Worm (Caenorhabditis elegans) whole organism, midembryonic: ENCODE results near the gene mrps-28.

Experiments used
- T22C8.4 ChIP-seq: fragments of 200-800 bp; sonication (Bioruptor generic); IDR thresholded peaks from 2 replicates; pipeline ENCODE4 v1.3.6; 2022; ENCODE audit warnings: missing genetic modification characterization, missing compliant biosample characterization
- cog-1 ChIP-seq: sonication (generic microtip); optimal IDR thresholded peaks from 2 replicates; lab custom pipeline; 2016; ENCODE audit warnings: missing genetic modification characterization, missing compliant biosample characterization
- flt-1 ChIP-seq: fragments of 200-800 bp; sonication (Bioruptor generic); IDR thresholded peaks from 2 replicates; pipeline ENCODE4 v1.3.6; 2022; ENCODE audit warnings: missing genetic modification characterization, missing compliant biosample characterization
- klf-2 ChIP-seq: fragments of 200-800 bp; sonication (Bioruptor generic); conservative IDR thresholded peaks from 2 replicates; pipeline ENCODE4 v1.3.6; 2022; ENCODE audit warnings: missing genetic modification reagents, missing genetic modification characterization, missing compliant biosample characterization
- med-1 ChIP-seq: sonication (generic microtip); optimal IDR thresholded peaks from 2 replicates; lab custom pipeline; 2017; ENCODE audit warnings: missing genetic modification characterization, mild to moderate bottlenecking, missing compliant biosample characterization, antibody characterized with exemption, missing genetic modification reagents; ENCODE audit not compliant: insufficient read depth
- ref-1 ChIP-seq: fragments of 200-800 bp; sonication (Bioruptor generic); conservative IDR thresholded peaks from 2 replicates; pipeline ENCODE4 v1.3.6; 2022; ENCODE audit warnings: missing genetic modification reagents, missing genetic modification characterization, missing compliant biosample characterization
- tab-1 ChIP-seq: fragments of 200-800 bp; sonication (Bioruptor generic); IDR thresholded peaks from 2 replicates; pipeline ENCODE4 v1.3.6; 2022; ENCODE audit warnings: missing genetic modification characterization, missing compliant biosample characterization
- ztf-23 ChIP-seq: fragments of 200-800 bp; sonication (Bioruptor generic); IDR thresholded peaks from 2 replicates; pipeline ENCODE4 v1.3.6; 2022; ENCODE audit warnings: missing genetic modification reagents, missing genetic modification characterization, missing compliant biosample characterization
- ztf-29 ChIP-seq: fragments of 200-800 bp; sonication (Bioruptor generic); IDR thresholded peaks from 2 replicates; pipeline ENCODE4 v1.3.6; 2022; ENCODE audit warnings: missing genetic modification reagents, missing genetic modification characterization, missing compliant biosample characterization

Gene mrps-28

DNA sequence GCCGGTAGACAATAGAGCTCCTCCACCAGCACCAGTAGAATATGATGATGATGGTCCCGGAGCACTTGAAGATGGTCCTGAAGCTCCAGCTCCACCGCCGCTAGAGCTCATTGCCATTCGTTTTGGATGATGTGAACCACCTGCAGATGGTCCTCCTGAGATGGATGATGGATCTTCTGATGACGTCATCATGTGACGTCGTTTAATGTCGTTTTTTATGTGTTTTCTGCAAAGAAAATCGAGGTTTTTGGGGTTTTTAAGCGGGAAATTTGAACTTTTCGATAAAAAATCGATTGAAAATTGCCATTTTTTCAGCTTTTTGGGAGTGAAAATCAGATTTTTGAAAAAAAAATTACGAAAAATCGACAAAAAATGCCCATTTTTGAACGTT lies 7.8 kb upstream of the mrps-28 start:
- TF ChIP-seq med-1 (GFP tag; lab: Kevin White, UChicago) (no peak), T22C8.4 (GFP tag; lab: Robert Waterston, UW) (no peak), ref-1 (no peak), flt-1 (GFP tag; lab: Robert Waterston, UW) (no peak), ztf-29 (no peak), cog-1 (tag; lab: Kevin White, UChicago) (no peak), klf-2 (GFP tag; lab: Robert Waterston, UW) (no peak), ztf-23 (GFP tag; lab: Robert Waterston, UW) (no peak), tab-1 (GFP tag; lab: Robert Waterston, UW) (no peak)

DNA sequence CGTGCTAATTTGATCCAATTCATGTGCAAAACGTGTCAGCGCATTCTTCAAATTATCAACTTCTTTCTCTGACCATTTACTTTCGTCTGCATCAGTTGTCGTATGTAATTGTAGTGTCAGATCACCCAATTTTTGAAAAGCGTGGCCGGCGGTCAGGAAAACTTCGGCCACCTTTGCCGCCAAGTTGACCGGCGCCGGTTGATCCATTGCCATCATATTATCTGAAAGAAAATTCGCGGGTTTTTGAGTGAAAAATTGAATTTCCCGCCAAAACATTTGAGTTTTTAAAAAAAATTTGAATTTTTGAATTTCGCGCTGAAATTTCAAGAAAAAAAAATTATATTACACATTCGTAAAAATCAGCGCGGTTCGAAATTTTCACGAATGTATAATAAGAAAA lies 6.1 kb upstream of the mrps-28 start:
- no peak for TF ChIP-seq ref-1
- TF ChIP-seq T22C8.4 (GFP tag; lab: Robert Waterston, UW): no peak
- TF ChIP-seq tab-1 (GFP tag; lab: Robert Waterston, UW): no peak
- no peak for TF ChIP-seq ztf-29
- no peak for TF ChIP-seq cog-1 (tag; lab: Kevin White, UChicago)
- TF ChIP-seq klf-2 (GFP tag; lab: Robert Waterston, UW): no peak
- no peak for TF ChIP-seq ztf-23 (GFP tag; lab: Robert Waterston, UW)
- TF ChIP-seq flt-1 (GFP tag; lab: Robert Waterston, UW): no peak
- no peak for TF ChIP-seq med-1 (GFP tag; lab: Kevin White, UChicago)

DNA sequence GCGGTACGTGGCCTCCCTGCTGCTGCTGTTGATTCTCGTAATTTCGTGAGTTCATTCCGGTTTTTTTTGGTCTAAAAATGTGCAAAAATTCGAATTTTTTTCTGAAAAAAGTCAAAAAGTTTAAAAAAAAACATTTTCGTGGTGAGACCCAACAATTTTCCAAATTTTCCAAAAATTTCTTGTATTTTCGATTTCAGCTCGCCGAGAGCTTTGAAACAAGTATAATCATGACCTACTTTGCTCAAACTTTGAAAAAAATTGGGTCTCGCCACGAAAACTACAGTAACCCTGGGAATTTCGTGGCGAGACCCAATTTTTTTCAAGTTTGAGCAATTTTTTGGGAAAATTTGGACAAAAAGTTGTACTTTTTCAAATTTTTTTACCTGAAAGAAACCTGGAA lies 3.2 kb upstream of the mrps-28 start, which contains the start of gene Y43F8C.6:
TSS of gene Y43F8C.6 (minus strand) at position 101 of the 400 bp plus-strand sequence.
- TF ChIP-seq ztf-29 (no peak), cog-1 (tag; lab: Kevin White, UChicago) (no peak), med-1 (GFP tag; lab: Kevin White, UChicago) (no peak), ztf-23 (GFP tag; lab: Robert Waterston, UW) (no peak), flt-1 (GFP tag; lab: Robert Waterston, UW) (no peak), tab-1 (GFP tag; lab: Robert Waterston, UW) (no peak), ref-1 (no peak), klf-2 (GFP tag; lab: Robert Waterston, UW) (no peak), T22C8.4 (GFP tag; lab: Robert Waterston, UW) (no peak)

DNA sequence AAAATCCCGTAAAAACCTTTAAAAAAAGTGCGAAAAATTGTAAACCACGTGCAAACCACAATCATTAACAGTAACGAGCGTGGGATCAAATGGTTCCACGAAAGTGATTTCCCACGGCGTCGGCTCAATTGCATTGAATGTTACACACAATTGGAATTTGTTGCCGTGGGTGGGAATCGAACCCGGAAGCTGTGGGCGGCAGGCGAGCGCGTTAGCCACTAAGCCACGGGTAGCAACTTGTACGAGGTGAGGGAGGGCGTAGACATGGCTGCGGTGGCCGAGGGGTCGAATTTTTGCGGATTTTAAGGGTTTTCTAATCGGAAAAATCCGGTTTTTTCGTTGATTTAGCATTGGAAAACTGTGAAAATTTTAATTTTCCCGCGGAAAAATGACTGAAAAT lies 1.0 kb upstream of the mrps-28 start:
- TF ChIP-seq med-1 (GFP tag; lab: Kevin White, UChicago) (peak; percentile 94), ztf-29 (peak; percentile 98), ztf-23 (GFP tag; lab: Robert Waterston, UW) (peak; percentile 98), cog-1 (tag; lab: Kevin White, UChicago) (peak; percentile 100), tab-1 (GFP tag; lab: Robert Waterston, UW) (peak; percentile 99), klf-2 (GFP tag; lab: Robert Waterston, UW) (peak; percentile 97), T22C8.4 (GFP tag; lab: Robert Waterston, UW) (peak; percentile 97), flt-1 (GFP tag; lab: Robert Waterston, UW) (peak; percentile 99), ref-1 (peak; percentile 99)

DNA sequence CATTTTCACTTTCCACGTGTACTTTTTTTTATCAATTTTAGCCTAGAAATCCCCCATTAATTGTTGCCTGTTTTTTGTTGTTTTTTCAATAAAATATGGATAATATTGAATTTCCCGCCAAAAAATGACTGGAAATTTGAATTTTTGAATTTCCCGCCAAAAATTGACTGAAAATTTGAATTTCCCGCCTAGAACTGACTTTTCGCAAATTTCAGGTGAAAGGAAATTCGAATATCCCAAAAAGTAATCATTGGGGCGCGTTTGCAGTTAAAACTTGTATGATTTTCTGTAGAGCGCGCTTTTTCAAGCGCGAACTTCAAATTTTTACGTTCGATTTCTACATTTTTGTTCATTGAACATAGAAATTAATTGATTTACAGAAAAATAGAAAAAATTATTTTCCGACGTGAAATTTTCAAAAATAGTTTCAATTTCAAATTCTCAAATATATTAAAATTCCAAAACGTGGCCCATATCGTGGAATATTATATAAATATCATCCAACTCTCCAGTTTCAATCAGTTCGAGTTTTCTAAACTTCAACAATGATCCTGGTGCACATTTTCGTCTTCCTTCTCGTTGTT lies 1.6 kb downstream of the mrps-28 start, which contains the start of gene Y43F8C.9:
TSS of gene Y43F8C.9 (plus strand) at position 534 of the 584 bp plus-strand sequence.
- TF ChIP-seq med-1 (GFP tag; lab: Kevin White, UChicago) (no peak), ref-1 (no peak), ztf-29 (no peak), flt-1 (GFP tag; lab: Robert Waterston, UW) (no peak)

DNA sequence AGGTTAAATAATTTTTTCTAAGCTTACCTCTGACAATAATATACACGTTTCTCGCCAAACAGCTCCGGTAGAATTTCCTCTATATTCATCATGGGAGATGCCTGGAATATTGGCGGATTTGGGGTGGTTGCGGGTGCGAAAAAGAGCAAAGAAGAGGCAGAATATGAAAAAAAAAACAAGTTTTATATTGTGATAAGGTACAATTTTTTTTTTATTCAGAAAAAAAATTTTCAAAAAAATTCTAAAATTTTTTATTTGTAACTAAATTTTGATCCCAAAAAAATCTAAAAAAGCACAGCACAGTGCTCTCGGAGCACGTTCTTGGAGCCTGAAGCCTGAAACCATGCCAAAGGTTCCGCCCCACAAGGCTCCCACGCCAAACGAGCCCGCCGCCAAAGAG lies 11.1 kb downstream of the mrps-28 start, which contains the start of gene dmd-3:
TSS of gene dmd-3 (minus strand) at position 101 of the 400 bp plus-strand sequence.
- TF ChIP-seq ztf-29 (no peak), T22C8.4 (GFP tag; lab: Robert Waterston, UW) (no peak), tab-1 (GFP tag; lab: Robert Waterston, UW) (no peak), klf-2 (GFP tag; lab: Robert Waterston, UW) (no peak), cog-1 (tag; lab: Kevin White, UChicago) (no peak), ref-1 (no peak), med-1 (GFP tag; lab: Kevin White, UChicago) (no peak), flt-1 (GFP tag; lab: Robert Waterston, UW) (no peak)

DNA sequence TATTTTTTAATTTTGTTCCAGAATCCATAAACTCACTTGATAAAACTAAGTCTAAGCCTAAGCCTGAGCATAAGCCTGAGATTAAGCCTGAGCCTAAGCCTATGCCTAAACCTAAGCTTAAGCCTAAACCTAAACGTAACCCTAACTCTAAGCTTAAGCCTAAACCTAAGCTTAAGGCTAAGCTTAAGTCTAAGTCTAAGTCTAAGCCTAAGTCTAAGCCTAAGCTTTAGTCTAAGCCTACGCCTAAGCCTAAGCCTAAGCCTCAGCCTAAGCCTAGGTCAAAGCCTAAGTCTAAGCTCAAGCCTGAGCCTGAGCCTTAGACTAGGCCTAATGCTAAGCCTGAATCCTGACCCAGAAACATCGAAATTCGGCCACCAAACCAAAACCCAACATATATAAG lies 20.5 kb downstream of the mrps-28 start:
- TF ChIP-seq ztf-29: 0 out of 2 replicates have a peak, but pooled peaks have one; percentile 24
- TF ChIP-seq ref-1: no peak
- TF ChIP-seq cog-1 (tag; lab: Kevin White, UChicago): no peak
- no peak for TF ChIP-seq flt-1 (GFP tag; lab: Robert Waterston, UW)
- no peak for TF ChIP-seq klf-2 (GFP tag; lab: Robert Waterston, UW)
- TF ChIP-seq tab-1 (GFP tag; lab: Robert Waterston, UW): no peak
- no peak for TF ChIP-seq med-1 (GFP tag; lab: Kevin White, UChicago)
- TF ChIP-seq ztf-23 (GFP tag; lab: Robert Waterston, UW): no peak
- no peak for TF ChIP-seq T22C8.4 (GFP tag; lab: Robert Waterston, UW)

DNA sequence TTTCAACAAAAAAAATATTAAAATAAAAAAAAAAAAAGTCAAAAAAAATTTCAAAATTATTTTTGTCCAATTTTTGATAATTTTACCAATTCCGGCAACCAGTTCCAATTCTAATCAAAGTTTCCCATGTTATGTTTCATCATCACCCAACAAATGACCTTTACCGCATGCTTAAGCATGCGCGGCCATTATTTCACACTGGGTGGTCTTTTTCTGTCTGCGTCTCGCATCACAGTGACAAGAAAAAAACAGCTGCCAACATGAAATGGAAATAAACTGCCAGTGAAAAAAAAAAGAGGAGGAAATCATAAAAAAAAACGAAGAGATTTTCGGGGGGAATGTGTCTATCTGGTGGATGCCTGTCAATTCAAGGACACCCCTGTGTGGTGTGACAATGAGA lies 22.3 kb downstream of the mrps-28 start:
- TF ChIP-seq tab-1 (GFP tag; lab: Robert Waterston, UW) (no peak), ztf-29 (peak; percentile 85; the same call in 1 of the 2 replicates), ref-1 (no peak)

DNA sequence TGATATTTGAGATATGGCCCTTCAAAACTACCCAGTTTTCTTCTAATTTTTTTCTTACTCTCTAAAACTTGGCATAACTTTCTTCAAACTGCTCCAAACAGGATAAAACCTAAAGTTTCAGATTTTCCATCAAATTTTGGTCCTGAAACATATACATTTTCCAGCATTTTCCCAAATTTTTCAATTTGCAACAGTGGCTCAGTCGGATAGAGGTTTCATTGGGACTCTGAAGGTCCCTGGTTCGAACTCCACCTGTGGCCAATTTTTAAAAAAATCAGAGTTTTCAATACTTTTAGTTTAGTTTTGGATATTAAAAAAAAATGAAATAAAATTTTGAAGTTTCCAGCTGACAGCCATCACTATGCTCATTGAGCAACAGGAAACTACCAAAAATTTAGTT lies 23.7 kb downstream of the mrps-28 start:
- TF ChIP-seq T22C8.4 (GFP tag; lab: Robert Waterston, UW) (no peak), cog-1 (tag; lab: Kevin White, UChicago) (no peak), tab-1 (GFP tag; lab: Robert Waterston, UW) (no peak), ztf-23 (GFP tag; lab: Robert Waterston, UW) (no peak), klf-2 (GFP tag; lab: Robert Waterston, UW) (no peak), ztf-29 (no peak), med-1 (GFP tag; lab: Kevin White, UChicago) (no peak), ref-1 (no peak), flt-1 (GFP tag; lab: Robert Waterston, UW) (no peak)
